Worm (Caenorhabditis elegans) whole organism, early embryonic: ENCODE measurements around the gene grl-10.

Source experiments
- B0310.2 ChIP-seq: sonication (generic microtip); optimal IDR thresholded peaks from 2 replicates; lab custom pipeline; 2016; ENCODE audit warnings: mild to moderate bottlenecking, missing genetic modification characterization, missing compliant biosample characterization
- F13C5.2 ChIP-seq: sonication (generic microtip); optimal IDR thresholded peaks from 2 replicates; lab custom pipeline; 2017; ENCODE audit warnings: mild to moderate bottlenecking, missing genetic modification characterization, inconsistent platforms, missing compliant biosample characterization
- aly-1 ChIP-seq: sonication (generic microtip); optimal IDR thresholded peaks from 2 replicates; lab custom pipeline; 2016; ENCODE audit warnings: missing genetic modification characterization, missing compliant biosample characterization
- ama-1 ChIP-seq: fragments of 150-350 bp; optimal IDR thresholded peaks from 2 replicates; lab custom pipeline; 2014
- ceh-36 ChIP-seq: sonication (generic microtip); optimal IDR thresholded peaks from 2 replicates; lab custom pipeline; 2016; ENCODE audit warnings: missing genetic modification characterization, inconsistent platforms, missing compliant biosample characterization
- ets-7 ChIP-seq: sonication (generic microtip); optimal IDR thresholded peaks from 2 replicates; lab custom pipeline; 2016; ENCODE audit warnings: missing genotype, missing genetic modification characterization, missing compliant biosample characterization
- hmg-4 ChIP-seq: fragments of 200-800 bp; sonication (Bioruptor generic); optimal IDR thresholded peaks from 2 replicates; lab custom pipeline; 2018; ENCODE audit warnings: mild to moderate bottlenecking, missing genetic modification characterization, missing compliant biosample characterization
- pes-1 ChIP-seq: fragments of 200-800 bp; sonication (Bioruptor generic); IDR thresholded peaks from 2 replicates; pipeline ENCODE4 v1.3.6; 2022; ENCODE audit warnings: missing genetic modification reagents, missing genetic modification characterization, missing compliant biosample characterization
- scrt-1 ChIP-seq: fragments of 200-800 bp; sonication (Bioruptor generic); IDR thresholded peaks from 2 replicates; pipeline ENCODE4 v1.3.6; 2022; ENCODE audit warnings: missing genetic modification characterization, missing compliant biosample characterization
- tbx-11 ChIP-seq: fragments of 200-800 bp; sonication (Bioruptor generic); IDR thresholded peaks from 2 replicates; pipeline ENCODE4 v1.3.6; 2022; ENCODE audit warnings: missing genetic modification characterization, missing compliant biosample characterization
- tbx-37 ChIP-seq: fragments of 200-800 bp; sonication (Bioruptor generic); conservative IDR thresholded peaks from 2 replicates; pipeline ENCODE4 v1.3.6; 2022; ENCODE audit warnings: missing genetic modification reagents, missing genetic modification characterization, missing compliant biosample characterization
- tra-4 ChIP-seq: sonication (generic microtip); optimal IDR thresholded peaks from 2 replicates; lab custom pipeline; 2017; ENCODE audit warnings: missing genetic modification characterization, missing compliant biosample characterization

- no peak for TF ChIP-seq B0310.2
- no peak for TF ChIP-seq aly-1 (tag; lab: Kevin White, UChicago)
- no peak for TF ChIP-seq F13C5.2 (tag; lab: Kevin White, UChicago)
- no peak for TF ChIP-seq tbx-11 (GFP tag; lab: Robert Waterston, UW)
- no peak for TF ChIP-seq hmg-4 (GFP tag; lab: Kevin White, UChicago)
- no peak for TF ChIP-seq ama-1
- no peak for TF ChIP-seq pes-1
- TF ChIP-seq tra-4 (tag; lab: Kevin White, UChicago) = no peak
- no peak for TF ChIP-seq ets-7 (tag; lab: Kevin White, UChicago)
- TF ChIP-seq scrt-1 (GFP tag; lab: Robert Waterston, UW) = no peak
- no peak for TF ChIP-seq tbx-37 (GFP tag; lab: Robert Waterston, UW)
- no peak for TF ChIP-seq ceh-36
Measured at ce11 chrV:7733240-7733765, 41.0 kb upstream of the grl-10 start.
